Worm (Caenorhabditis elegans) whole organism, late embryonic: ENCODE measurements around the gene srz-13.

Experiments
- K02D7.2 ChIP-seq: sonication (generic microtip); optimal IDR thresholded peaks from 2 replicates; lab custom pipeline; 2017; ENCODE audit warnings: mild to moderate bottlenecking, missing genetic modification characterization, missing compliant biosample characterization
- ahr-1 ChIP-seq: sonication (generic microtip); optimal IDR thresholded peaks from 2 replicates; lab custom pipeline; 2016; ENCODE audit warnings: missing genetic modification characterization, missing compliant biosample characterization
- ceh-31 ChIP-seq: sonication (generic microtip); optimal IDR thresholded peaks from 2 replicates; lab custom pipeline; 2016; ENCODE audit warnings: missing genetic modification characterization, missing compliant biosample characterization
- che-1 ChIP-seq: sonication (generic microtip); optimal IDR thresholded peaks from 2 replicates; lab custom pipeline; 2016; ENCODE audit warnings: mild to moderate bottlenecking, missing genetic modification characterization, missing compliant biosample characterization
- nfya-1 ChIP-seq: sonication (generic microtip); optimal IDR thresholded peaks from 2 replicates; lab custom pipeline; 2017; ENCODE audit warnings: missing genetic modification characterization, mild to moderate bottlenecking, missing compliant biosample characterization, antibody characterized with exemption, moderate library complexity
- nhr-11 ChIP-seq: fragments of 150-350 bp; optimal IDR thresholded peaks from 2 replicates; lab custom pipeline; 2014; ENCODE audit warnings: missing biosample characterization, missing genetic modification characterization
- pros-1 ChIP-seq: fragments of 150-350 bp; optimal IDR thresholded peaks from 2 replicates; lab custom pipeline; 2014; ENCODE audit warnings: missing biosample characterization, missing genetic modification reagents, missing genetic modification characterization
- sox-2 ChIP-seq: fragments of 200-800 bp; sonication (Bioruptor generic); IDR thresholded peaks from 2 replicates; pipeline ENCODE4 v1.3.6; 2022; ENCODE audit warnings: missing genetic modification reagents, missing genetic modification characterization, missing compliant biosample characterization

DNA sequence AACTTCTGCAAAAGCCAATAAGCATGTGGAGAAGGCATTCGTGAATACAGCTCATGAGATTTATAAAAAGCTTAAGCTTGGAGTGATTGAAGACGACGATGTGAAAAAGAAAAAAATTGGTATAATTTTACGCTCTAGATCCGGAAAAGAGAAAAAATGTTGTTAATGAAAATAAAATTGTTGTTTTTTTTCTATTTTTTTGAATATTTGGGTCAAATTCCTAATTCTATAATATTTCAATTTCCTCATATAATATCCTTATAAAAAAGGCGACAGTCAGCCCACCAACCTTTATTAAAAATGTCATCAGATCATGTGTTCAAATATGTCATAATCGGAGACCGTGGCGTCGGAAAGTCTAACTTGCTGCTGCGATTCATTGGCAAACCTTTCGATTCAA is 13.2 kb downstream of the srz-13 start, which contains the start of gene rabr-3:
- TF ChIP-seq ahr-1 (tag; lab: Kevin White, UChicago) (no peak), nfya-1 (tag; lab: Kevin White, UChicago) (no peak), nhr-11 (tag; lab: Kevin White, UChicago) (no peak), ceh-31 (tag; lab: Kevin White, UChicago) (no peak), K02D7.2 (tag; lab: Kevin White, UChicago) (no peak), pros-1 (tag; lab: Kevin White, UChicago) (no peak), sox-2 (GFP tag; lab: Robert Waterston, UW) (no peak), che-1 (tag; lab: Kevin White, UChicago) (no peak)
